Worm (Caenorhabditis elegans): ENCODE measurements around the gene trm-2A.

The trm-2A gene

ce11 chrV:917488-917887 is 12.7 kb downstream of the trm-2A start, which contains the start of gene H24K24.2:
H24K24.2 (plus strand) TSS chrV:917788.
- TF ChIP-seq zip-8 (tag; optimal IDR thresholded peaks at IDR 0.05) (no peak), ceh-39 (tag; optimal IDR thresholded peaks at IDR 0.05) (no peak), ces-1 (GFP tag; optimal IDR thresholded peaks at IDR 0.05) (no peak), sptf-1 (tag; optimal IDR thresholded peaks at IDR 0.05) (no peak), lin-13 (tag; optimal IDR thresholded peaks at IDR 0.05) (no peak), nhr-2 (tag; optimal IDR thresholded peaks at IDR 0.05) (no peak), sem-2 (GFP tag; optimal IDR thresholded peaks at IDR 0.05) (no peak), hlh-1 (tag; optimal IDR thresholded peaks at IDR 0.05) (no peak), nhr-237 (tag; optimal IDR thresholded peaks at IDR 0.05) (no peak), ham-2 (GFP tag; optimal IDR thresholded peaks at IDR 0.05) (no peak), lsy-2 (tag; optimal IDR thresholded peaks at IDR 0.05) (no peak), unc-62 (GFP tag; optimal IDR thresholded peaks at IDR 0.05) (no peak), mab-5 (tag; optimal IDR thresholded peaks at IDR 0.05) (no peak)

- TF ChIP-seq ceh-83 (GFP tag; optimal IDR thresholded peaks at IDR 0.05), result no peak
- TF ChIP-seq snpc-4 (tag; optimal IDR thresholded peaks at IDR 0.05), result no peak
- TF ChIP-seq ham-2 (GFP tag; optimal IDR thresholded peaks at IDR 0.05), result no peak
- no peak for TF ChIP-seq bed-3 (GFP tag; optimal IDR thresholded peaks at IDR 0.05)
- TF ChIP-seq ztf-11 (tag; optimal IDR thresholded peaks at IDR 0.05), result no peak
- TF ChIP-seq nhr-237 (tag; optimal IDR thresholded peaks at IDR 0.05), result no peak
- TF ChIP-seq nhr-28 (tag; optimal IDR thresholded peaks at IDR 0.05), result no peak
- TF ChIP-seq sptf-1 (tag; optimal IDR thresholded peaks at IDR 0.05), result no peak
- no peak for TF ChIP-seq unc-39 (tag; optimal IDR thresholded peaks at IDR 0.05)
- no peak for TF ChIP-seq lsy-2 (tag; optimal IDR thresholded peaks at IDR 0.05)
- no peak for TF ChIP-seq lin-32 (GFP tag; optimal IDR thresholded peaks at IDR 0.05)
Observed at ce11 chrV:939341-939740, 34.6 kb downstream of the trm-2A start.

- TF ChIP-seq ceh-39 (tag; optimal IDR thresholded peaks at IDR 0.05) (no peak), ces-1 (GFP tag; optimal IDR thresholded peaks at IDR 0.05) (no peak), nhr-28 (tag; optimal IDR thresholded peaks at IDR 0.05) (no peak), snpc-4 (tag; optimal IDR thresholded peaks at IDR 0.05) (no peak), elt-1 (tag; optimal IDR thresholded peaks at IDR 0.05; ENCODE audit: borderline replicate concordance, insufficient read depth) (no peak), flh-1 (GFP tag; optimal IDR thresholded peaks at IDR 0.05) (no peak), bed-3 (GFP tag; optimal IDR thresholded peaks at IDR 0.05) (no peak), mab-5 (tag; optimal IDR thresholded peaks at IDR 0.05) (no peak), ceh-43 (GFP tag; optimal IDR thresholded peaks at IDR 0.05) (no peak), unc-39 (tag; optimal IDR thresholded peaks at IDR 0.05) (no peak), nhr-12 (tag; optimal IDR thresholded peaks at IDR 0.05) (no peak), elt-3 (tag; optimal IDR thresholded peaks at IDR 0.05) (no peak), blmp-1 (tag; optimal IDR thresholded peaks at IDR 0.05) (no peak), ceh-83 (GFP tag; optimal IDR thresholded peaks at IDR 0.05) (no peak), sptf-1 (tag; optimal IDR thresholded peaks at IDR 0.05) (no peak), mep-1 (tag; optimal IDR thresholded peaks at IDR 0.05) (no peak), pha-4 (tag; optimal IDR thresholded peaks at IDR 0.05) (no peak), unc-120 (tag; optimal IDR thresholded peaks at IDR 0.05; ENCODE audit: poor library complexity, severe bottlenecking) (no peak), tbx-8 (GFP tag; optimal IDR thresholded peaks at IDR 0.05) (no peak), lsy-2 (tag; optimal IDR thresholded peaks at IDR 0.05) (no peak)
Observed at ce11 chrV:942556-942955, 37.8 kb downstream of the trm-2A start.

- TF ChIP-seq M03D4.4 (tag; optimal IDR thresholded peaks at IDR 0.05), result no peak
- no peak for TF ChIP-seq snpc-4 (tag; optimal IDR thresholded peaks at IDR 0.05)
- no peak for TF ChIP-seq flh-1 (GFP tag; optimal IDR thresholded peaks at IDR 0.05)
- TF ChIP-seq mls-2 (tag; optimal IDR thresholded peaks at IDR 0.05), result no peak
- no peak for TF ChIP-seq nhr-12 (tag; optimal IDR thresholded peaks at IDR 0.05)
- no peak for TF ChIP-seq nhr-2 (tag; optimal IDR thresholded peaks at IDR 0.05)
- no peak for TF ChIP-seq bed-3 (GFP tag; optimal IDR thresholded peaks at IDR 0.05)
- no peak for TF ChIP-seq pha-4 (tag; optimal IDR thresholded peaks at IDR 0.05)
- no peak for TF ChIP-seq lin-13 (tag; optimal IDR thresholded peaks at IDR 0.05)
- TF ChIP-seq ztf-11 (tag; optimal IDR thresholded peaks at IDR 0.05), result no peak
- no peak for TF ChIP-seq ces-1 (GFP tag; optimal IDR thresholded peaks at IDR 0.05)
- TF ChIP-seq ham-2 (GFP tag; optimal IDR thresholded peaks at IDR 0.05), result no peak
- no peak for TF ChIP-seq sem-2 (GFP tag; optimal IDR thresholded peaks at IDR 0.05)
- no peak for TF ChIP-seq hlh-1 (tag; optimal IDR thresholded peaks at IDR 0.05)
- TF ChIP-seq unc-62 (GFP tag; optimal IDR thresholded peaks at IDR 0.05), result no peak
Observed at ce11 chrV:945144-945543, 40.4 kb downstream of the trm-2A start, which contains the start of gene Y50D4C.3. Y50D4C.3 (minus strand) TSS chrV:945244.
